Worm (Caenorhabditis elegans) whole organism, late embryonic: ENCODE measurements around the gene pigg-1.

ENCODE experiments used
- C38D4.7 ChIP-seq: fragments of 200-800 bp; sonication (Bioruptor generic); optimal IDR thresholded peaks from 2 replicates; lab custom pipeline; 2018; ENCODE audit warnings: mild to moderate bottlenecking, missing genetic modification characterization, moderate library complexity, missing compliant biosample characterization
- K02D7.2 ChIP-seq: sonication (generic microtip); optimal IDR thresholded peaks from 2 replicates; lab custom pipeline; 2017; ENCODE audit warnings: mild to moderate bottlenecking, missing genetic modification characterization, missing compliant biosample characterization
- K09A11.1 ChIP-seq: sonication (generic microtip); optimal IDR thresholded peaks from 2 replicates; lab custom pipeline; 2017; ENCODE audit warnings: antibody characterized with exemption, mild to moderate bottlenecking, missing genetic modification characterization, missing compliant biosample characterization; ENCODE audit not compliant: insufficient read depth
- T23F11.4 ChIP-seq: fragments of 200-800 bp; sonication (Bioruptor generic); optimal IDR thresholded peaks from 2 replicates; lab custom pipeline; 2018; ENCODE audit warnings: mild to moderate bottlenecking, missing genetic modification characterization, missing compliant biosample characterization
- ahr-1 ChIP-seq: sonication (generic microtip); optimal IDR thresholded peaks from 2 replicates; lab custom pipeline; 2016; ENCODE audit warnings: missing genetic modification characterization, missing compliant biosample characterization
- ceh-14 ChIP-seq: sonication (generic microtip); optimal IDR thresholded peaks from 2 replicates; lab custom pipeline; 2016; ENCODE audit warnings: missing genotype, missing genetic modification characterization, missing compliant biosample characterization
- ceh-19 ChIP-seq: fragments of 200-800 bp; sonication (Bioruptor generic); optimal IDR thresholded peaks from 2 replicates; lab custom pipeline; 2018; ENCODE audit warnings: mild to moderate bottlenecking, missing genetic modification characterization, missing compliant biosample characterization
- ceh-31 ChIP-seq: sonication (generic microtip); optimal IDR thresholded peaks from 2 replicates; lab custom pipeline; 2016; ENCODE audit warnings: missing genetic modification characterization, missing compliant biosample characterization
- ceh-34 ChIP-seq: sonication (generic microtip); optimal IDR thresholded peaks from 2 replicates; lab custom pipeline; 2016; ENCODE audit warnings: mild to moderate bottlenecking, missing genetic modification characterization, missing compliant biosample characterization
- ceh-6 ChIP-seq: fragments of 200-800 bp; sonication (Bioruptor generic); optimal IDR thresholded peaks from 2 replicates; lab custom pipeline; 2018; ENCODE audit warnings: mild to moderate bottlenecking, missing genetic modification characterization, missing compliant biosample characterization
- ceh-9 ChIP-seq: sonication (generic microtip); optimal IDR thresholded peaks from 2 replicates; lab custom pipeline; 2016; ENCODE audit warnings: mild to moderate bottlenecking, missing genetic modification characterization, inconsistent platforms, missing compliant biosample characterization
- dmd-4 ChIP-seq: sonication (generic microtip); optimal IDR thresholded peaks from 2 replicates; lab custom pipeline; 2016; ENCODE audit warnings: borderline replicate concordance, missing genetic modification characterization, missing compliant biosample characterization
- dve-1 ChIP-seq: sonication (generic microtip); optimal IDR thresholded peaks from 2 replicates; lab custom pipeline; 2017; ENCODE audit warnings: antibody characterized with exemption, mild to moderate bottlenecking, missing genetic modification characterization, missing compliant biosample characterization
- elt-2 ChIP-seq: sonication (generic microtip); optimal IDR thresholded peaks from 2 replicates; lab custom pipeline; 2016; ENCODE audit warnings: missing genetic modification reagents, missing genetic modification characterization, missing compliant biosample characterization
- elt-4 ChIP-seq: sonication (generic microtip); optimal IDR thresholded peaks from 2 replicates; lab custom pipeline; 2016; ENCODE audit warnings: missing genetic modification characterization, missing compliant biosample characterization
- ets-4 ChIP-seq: sonication (generic microtip); optimal IDR thresholded peaks from 2 replicates; lab custom pipeline; 2016; ENCODE audit warnings: missing genetic modification characterization, missing compliant biosample characterization
- eyg-1 ChIP-seq: sonication (generic microtip); optimal IDR thresholded peaks from 2 replicates; lab custom pipeline; 2016; ENCODE audit warnings: missing genotype, missing genetic modification characterization, missing compliant biosample characterization
- fkh-10 ChIP-seq: fragments of 150-350 bp; optimal IDR thresholded peaks from 2 replicates; lab custom pipeline; 2014; ENCODE audit warnings: missing biosample characterization, missing genetic modification reagents, missing genetic modification characterization
- hlh-30 ChIP-seq: sonication (generic microtip); optimal IDR thresholded peaks from 2 replicates; lab custom pipeline; 2017; ENCODE audit warnings: antibody characterized with exemption, missing genetic modification characterization, missing compliant biosample characterization; ENCODE audit not compliant: insufficient read depth
- hlh-6 ChIP-seq: sonication (generic microtip); optimal IDR thresholded peaks from 2 replicates; lab custom pipeline; 2016; ENCODE audit warnings: missing genotype, missing genetic modification characterization, missing compliant biosample characterization
- hlh-8 ChIP-seq: sonication (generic microtip); optimal IDR thresholded peaks from 2 replicates; lab custom pipeline; 2016; ENCODE audit warnings: missing genotype, missing genetic modification characterization, missing compliant biosample characterization
- madf-2 ChIP-seq: sonication (generic microtip); optimal IDR thresholded peaks from 2 replicates; lab custom pipeline; 2017; ENCODE audit warnings: missing genetic modification characterization, missing compliant biosample characterization
- nhr-232 ChIP-seq: sonication (generic microtip); optimal IDR thresholded peaks from 2 replicates; lab custom pipeline; 2016; ENCODE audit warnings: missing genetic modification characterization, missing compliant biosample characterization
- npax-4 ChIP-seq: sonication (generic microtip); optimal IDR thresholded peaks from 2 replicates; lab custom pipeline; 2016; ENCODE audit warnings: missing genetic modification characterization, missing compliant biosample characterization
- odd-2 ChIP-seq: sonication (generic microtip); optimal IDR thresholded peaks from 2 replicates; lab custom pipeline; 2017; ENCODE audit warnings: antibody characterized with exemption, mild to moderate bottlenecking, missing genetic modification characterization, missing compliant biosample characterization
- pag-3 ChIP-seq: sonication (generic microtip); optimal IDR thresholded peaks from 2 replicates; lab custom pipeline; 2016; ENCODE audit warnings: missing compliant biosample characterization, missing genetic modification characterization, borderline replicate concordance
- pat-9 ChIP-seq: fragments of 200-800 bp; sonication (Bioruptor generic); optimal IDR thresholded peaks from 2 replicates; lab custom pipeline; 2018; ENCODE audit warnings: mild to moderate bottlenecking, missing genetic modification characterization, moderate library complexity, missing compliant biosample characterization
- pax-1 ChIP-seq: fragments of 150-350 bp; optimal IDR thresholded peaks from 2 replicates; lab custom pipeline; 2014; ENCODE audit warnings: missing biosample characterization, missing genetic modification characterization
- pha-2 ChIP-seq: sonication (generic microtip); optimal IDR thresholded peaks from 2 replicates; lab custom pipeline; 2017; ENCODE audit warnings: mild to moderate bottlenecking, missing genetic modification characterization, missing compliant biosample characterization
- pha-4 ChIP-seq: fragments of 150-350 bp; optimal IDR thresholded peaks from 2 replicates; lab custom pipeline; 2018; ENCODE audit warnings: missing biosample characterization, missing genetic modification reagents, missing genetic modification characterization
- ref-2 ChIP-seq: sonication (generic microtip); optimal IDR thresholded peaks from 2 replicates; lab custom pipeline; 2016; ENCODE audit warnings: missing genetic modification characterization, missing compliant biosample characterization
- sdc-2 ChIP-seq: sonication (generic microtip); optimal IDR thresholded peaks from 2 replicates; lab custom pipeline; 2016; ENCODE audit warnings: missing genotype, missing genetic modification characterization, missing compliant biosample characterization
- unc-42 ChIP-seq: sonication (generic microtip); optimal IDR thresholded peaks from 2 replicates; lab custom pipeline; 2016; ENCODE audit warnings: missing genotype, missing genetic modification characterization, missing compliant biosample characterization
- unc-55 ChIP-seq: sonication (generic microtip); optimal IDR thresholded peaks from 2 replicates; lab custom pipeline; 2017; ENCODE audit warnings: missing biosample characterization, missing genetic modification reagents, missing genetic modification characterization
- unc-86 ChIP-seq: sonication (generic microtip); optimal IDR thresholded peaks from 2 replicates; lab custom pipeline; 2016; ENCODE audit warnings: missing genetic modification characterization, missing compliant biosample characterization
- ztf-16 ChIP-seq: sonication (generic microtip); optimal IDR thresholded peaks from 2 replicates; lab custom pipeline; 2017; ENCODE audit warnings: missing genetic modification characterization, missing compliant biosample characterization

pigg-1 gene

ce11 chrII:8569038-8569977, 30.8 kb downstream of the pigg-1 start, which contains the start of the genes col-38 and rpl-5 (continued):
- TF ChIP-seq hlh-30 (peak; percentile 65), dve-1 (tag; lab: Kevin White, UChicago) (peak; percentile 68), unc-42 (peak; percentile 67), ref-2 (tag; lab: Kevin White, UChicago) (peak; percentile 48), elt-2 (tag; lab: Kevin White, UChicago) (peak; percentile 64), pax-1 (tag; lab: Kevin White, UChicago) (peak; percentile 80), ceh-34 (tag; lab: Kevin White, UChicago) (peak; percentile 66), C38D4.7 (GFP tag; lab: Kevin White, UChicago) (no peak), ets-4 (tag; lab: Kevin White, UChicago) (peak; percentile 46)

ce11 chrII:8568234-8568969, 31.7 kb downstream of the pigg-1 start:
- TF ChIP-seq hlh-6: peak; percentile 60
- TF ChIP-seq hlh-8 (tag; lab: Kevin White, UChicago): no peak

- TF ChIP-seq ceh-6 (GFP tag; lab: Kevin White, UChicago) (no peak), odd-2 (no peak), K09A11.1 (tag; lab: Kevin White, UChicago) (no peak), unc-86 (tag; lab: Kevin White, UChicago) (no peak), dve-1 (tag; lab: Kevin White, UChicago) (peak; percentile 1), elt-4 (tag; lab: Kevin White, UChicago) (no peak), K02D7.2 (tag; lab: Kevin White, UChicago) (no peak), ceh-14 (tag; lab: Kevin White, UChicago) (no peak), elt-2 (tag; lab: Kevin White, UChicago) (peak; percentile 74)
Measured at ce11 chrII:8566806-8567266, 33.2 kb downstream of the pigg-1 start, which contains the start of gene F54C9.3. Gene F54C9.3, minus strand, starts transcription at chrII:8566856.

- TF ChIP-seq elt-2 (tag; lab: Kevin White, UChicago) (peak; percentile 3), ceh-9 (tag; lab: Kevin White, UChicago) (no peak), pha-4 (tag; lab: Kevin White, UChicago) (no peak), pat-9 (tag; lab: Kevin White, UChicago) (no peak)
Measured at ce11 chrII:8566039-8566438, 34.0 kb downstream of the pigg-1 start, which contains the start of gene stc-1. Gene stc-1, minus strand, starts transcription at chrII:8566139.

ce11 chrII:8562002-8562401, 38.1 kb downstream of the pigg-1 start, which contains the start of gene F54C9.14:
Gene F54C9.14, plus strand, starts transcription at chrII:8562302.
- TF ChIP-seq ceh-9 (tag; lab: Kevin White, UChicago) (no peak), npax-4 (tag; lab: Kevin White, UChicago) (no peak), pag-3 (tag; lab: Kevin White, UChicago) (no peak), C38D4.7 (GFP tag; lab: Kevin White, UChicago) (no peak), ztf-16 (no peak)
- TF ChIP-seq, all 69 proteins: peak for 0

ce11 chrII:8561227-8561626, 38.8 kb downstream of the pigg-1 start, which contains the start of gene iff-2:
Gene iff-2, minus strand, starts transcription at chrII:8561367.
- peak; percentile 28 for TF ChIP-seq hlh-6
- no peak for TF ChIP-seq ceh-9 (tag; lab: Kevin White, UChicago)
- no peak for TF ChIP-seq nhr-232 (tag; lab: Kevin White, UChicago)
- TF ChIP-seq T23F11.4 (GFP tag; lab: Kevin White, UChicago): peak; percentile 69
- peak; percentile 62 for TF ChIP-seq ceh-19 (GFP tag; lab: Kevin White, UChicago)
- TF ChIP-seq madf-2: peak; percentile 70
- TF ChIP-seq pha-4 (tag; lab: Kevin White, UChicago): no peak
- peak; percentile 72 for TF ChIP-seq pat-9 (tag; lab: Kevin White, UChicago)
- TF ChIP-seq eyg-1: no peak
- TF ChIP-seq sdc-2 (tag; lab: Kevin White, UChicago): peak; percentile 78
- TF ChIP-seq pag-3 (tag; lab: Kevin White, UChicago): no peak
- TF ChIP-seq fkh-10 (GFP tag; lab: Kevin White, UChicago): peak; percentile 59
- peak; percentile 1 for TF ChIP-seq dmd-4 (tag; lab: Kevin White, UChicago)
- TF ChIP-seq hlh-8 (tag; lab: Kevin White, UChicago): peak; percentile 50
- peak; percentile 46 for TF ChIP-seq pha-2 (tag; lab: Kevin White, UChicago)
- TF ChIP-seq hlh-30: peak; percentile 100
- peak; percentile 95 for TF ChIP-seq ceh-31 (tag; lab: Kevin White, UChicago)
- peak; percentile 91 for TF ChIP-seq elt-2 (tag; lab: Kevin White, UChicago)
- TF ChIP-seq unc-55: peak; percentile 86
- TF ChIP-seq ahr-1 (tag; lab: Kevin White, UChicago): no peak
